Fruit fly (Drosophila melanogaster) whole organism, embryonic: Measurements from ENCODE around the gene Mst89B.

Experiments used
- Adf1 ChIP-seq: fragments of 200-800 bp; sonication (Bioruptor generic); IDR thresholded peaks from 2 replicates; pipeline ENCODE4 v1.3.6; 2022; ENCODE audit warnings: missing biosample characterization, missing genetic modification characterization
- CG10147 ChIP-seq: fragments of 200-800 bp; sonication (Bioruptor generic); optimal IDR thresholded peaks from 2 replicates; lab custom pipeline; 2019; ENCODE audit warnings: missing biosample characterization, mild to moderate bottlenecking, missing genetic modification characterization, moderate library complexity
- CG10209 ChIP-seq: fragments of 200-800 bp; sonication (Bioruptor generic); optimal IDR thresholded peaks from 3 replicates; lab custom pipeline; 2017; ENCODE audit warnings: missing biosample characterization, mild to moderate bottlenecking, missing genetic modification characterization, missing genetic modification reagents
- CG1024 ChIP-seq: fragments of 200-800 bp; sonication (Bioruptor generic); IDR thresholded peaks from 2 replicates; pipeline ENCODE4 v1.3.6; 2022; ENCODE audit warnings: missing biosample characterization, missing genetic modification characterization
- CG11093 ChIP-seq: fragments of 200-800 bp; sonication (Bioruptor generic); IDR thresholded peaks from 3 replicates; pipeline ENCODE4 v1.3.6; 2022; ENCODE audit warnings: missing biosample characterization, missing genetic modification characterization
- CG12769 ChIP-seq: fragments of 200-800 bp; sonication (Bioruptor generic); optimal IDR thresholded peaks from 2 replicates; lab custom pipeline; 2019; ENCODE audit warnings: missing biosample characterization, mild to moderate bottlenecking, missing genetic modification characterization, moderate library complexity
- CG14667 ChIP-seq: fragments of 200-800 bp; sonication (Bioruptor generic); IDR thresholded peaks from 2 replicates; pipeline ENCODE4 v1.3.6; 2022; ENCODE audit warnings: missing biosample characterization, missing genetic modification characterization
- CG14965 ChIP-seq: fragments of 200-800 bp; sonication (Bioruptor generic); optimal IDR thresholded peaks from 2 replicates; lab custom pipeline; 2016; ENCODE audit warnings: missing biosample characterization, missing genetic modification characterization, borderline replicate concordance
- CG2678 ChIP-seq: fragments of 200-800 bp; sonication (Bioruptor generic); optimal IDR thresholded peaks from 3 replicates; lab custom pipeline; 2019; ENCODE audit warnings: missing biosample characterization, mild to moderate bottlenecking, missing genetic modification characterization, moderate library complexity
- CG2889 ChIP-seq: fragments of 200-800 bp; sonication (Bioruptor generic); IDR thresholded peaks from 3 replicates; pipeline ENCODE4 v1.3.6; 2022; ENCODE audit warnings: missing biosample characterization, missing genetic modification characterization
- CG31441 ChIP-seq: fragments of 200-800 bp; sonication (Bioruptor generic); IDR thresholded peaks from 2 replicates; pipeline ENCODE4 v1.3.6; 2022; ENCODE audit warnings: missing biosample characterization, missing genetic modification characterization
- CG3163 ChIP-seq: fragments of 200-800 bp; sonication (Bioruptor generic); optimal IDR thresholded peaks from 3 replicates; lab custom pipeline; 2016; ENCODE audit warnings: missing biosample characterization, missing genetic modification characterization
- CG4820 ChIP-seq: fragments of 200-800 bp; sonication (Bioruptor generic); optimal IDR thresholded peaks from 3 replicates; lab custom pipeline; 2016; ENCODE audit warnings: missing biosample characterization, missing genetic modification characterization
- CG6791 ChIP-seq: fragments of 200-800 bp; sonication (Bioruptor generic); IDR thresholded peaks from 3 replicates; pipeline ENCODE4 v1.3.6; 2022; ENCODE audit warnings: missing biosample characterization, missing genetic modification characterization; ENCODE audit not compliant: partially characterized antibody
- CG7271 ChIP-seq: fragments of 200-800 bp; sonication (Bioruptor generic); optimal IDR thresholded peaks from 2 replicates; lab custom pipeline; 2018; ENCODE audit warnings: missing biosample characterization, mild to moderate bottlenecking, missing genetic modification characterization, moderate library complexity
- Deaf1 ChIP-seq: fragments of 200-800 bp; optimal IDR thresholded peaks from 3 replicates; lab custom pipeline; 2019; ENCODE audit warnings: missing biosample characterization, mild to moderate bottlenecking, missing genetic modification characterization, moderate library complexity
- Doc2 ChIP-seq: fragments of 200-800 bp; sonication (Bioruptor generic); IDR thresholded peaks from 2 replicates; pipeline ENCODE4 v1.3.6; 2022; ENCODE audit warnings: missing biosample characterization, missing genetic modification characterization
- Eip74EF ChIP-seq, 2 experiments: fragments of 200-800 bp in 1 of 2; fragments of >200 bp in 1 of 2; sonication (Bioruptor generic) in 1 of 2; optimal IDR thresholded peaks; 2 replicates each; lab custom pipeline; 2017 to 2019; ENCODE audit warnings: missing biosample characterization in 2 of 2, missing genetic modification characterization in 2 of 2, mild to moderate bottlenecking in 1 of 2, moderate library complexity in 1 of 2
- Hey ChIP-seq: fragments of 200-800 bp; sonication (Bioruptor generic); optimal IDR thresholded peaks from 3 replicates; lab custom pipeline; 2018; ENCODE audit warnings: missing biosample characterization, mild to moderate bottlenecking, missing genetic modification characterization
- Jarid2 ChIP-seq: fragments of 200-800 bp; sonication (Bioruptor generic); optimal IDR thresholded peaks from 3 replicates; lab custom pipeline; 2017; ENCODE audit warnings: mild to moderate bottlenecking, missing biosample characterization, missing genetic modification reagents, missing genetic modification characterization
- Kr ChIP-seq: fragments of 200-800 bp; sonication (Bioruptor generic); optimal IDR thresholded peaks from 2 replicates; lab custom pipeline; 2017; ENCODE audit warnings: missing biosample characterization, mild to moderate bottlenecking, missing genetic modification characterization
- Max ChIP-seq: fragments of 200-800 bp; sonication (Bioruptor generic); optimal IDR thresholded peaks from 2 replicates; lab custom pipeline; 2016; ENCODE audit warnings: missing biosample characterization, mild to moderate bottlenecking, missing genetic modification characterization
- Med ChIP-seq: fragments of 200-800 bp; sonication (Bioruptor generic); peaks from one replicate; lab custom pipeline; 2016; ENCODE audit warnings: missing biosample characterization, missing genetic modification characterization, mild to moderate bottlenecking, inconsistent platforms, moderate library complexity
- Optix ChIP-seq: fragments of 200-800 bp; sonication (Bioruptor generic); IDR thresholded peaks from 3 replicates; pipeline ENCODE4 v1.3.6; 2022; ENCODE audit warnings: missing biosample characterization, missing genetic modification characterization
- Sin3A ChIP-seq: fragments of >200 bp; optimal IDR thresholded peaks from 2 replicates; lab custom pipeline; 2018
- Vsx1 ChIP-seq: fragments of 200-800 bp; sonication (Bioruptor generic); optimal IDR thresholded peaks from 2 replicates; lab custom pipeline; 2017; ENCODE audit warnings: missing biosample characterization, mild to moderate bottlenecking, missing genetic modification characterization, missing genetic modification reagents
- ab ChIP-seq: fragments of 200-800 bp; sonication (Bioruptor generic); optimal IDR thresholded peaks from 2 replicates; lab custom pipeline; 2016; ENCODE audit warnings: missing biosample characterization, missing genetic modification characterization
- abd-A ChIP-seq: fragments of 200-800 bp; sonication (Bioruptor generic); optimal IDR thresholded peaks from 3 replicates; lab custom pipeline; 2019; ENCODE audit warnings: missing biosample characterization, mild to moderate bottlenecking, missing genetic modification characterization, moderate library complexity
- cad ChIP-seq: fragments of >200 bp; optimal IDR thresholded peaks from 2 replicates; lab custom pipeline; 2017; ENCODE audit warnings: missing biosample characterization, missing genetic modification characterization
- corto ChIP-seq: fragments of 200-800 bp; sonication (Bioruptor generic); optimal IDR thresholded peaks from 2 replicates; lab custom pipeline; 2016; ENCODE audit warnings: missing biosample characterization, mild to moderate bottlenecking, missing genetic modification characterization, moderate library complexity
- cwo ChIP-seq: fragments of 200-800 bp; sonication (Bioruptor generic); optimal IDR thresholded peaks from 3 replicates; lab custom pipeline; 2017; ENCODE audit warnings: missing biosample characterization, missing genetic modification characterization, mild to moderate bottlenecking, moderate library complexity, missing genetic modification reagents
- dysf ChIP-seq: fragments of 200-800 bp; sonication (Bioruptor generic); IDR thresholded peaks from 3 replicates; pipeline ENCODE4 v1.3.6; 2022; ENCODE audit warnings: missing biosample characterization, missing genetic modification characterization
- gro ChIP-seq: fragments of 200-800 bp; sonication (Bioruptor generic); optimal IDR thresholded peaks from 2 replicates; lab custom pipeline; 2016; ENCODE audit warnings: missing biosample characterization, missing genetic modification characterization
- hbn ChIP-seq: fragments of 200-800 bp; sonication (Bioruptor generic); IDR thresholded peaks from 2 replicates; pipeline ENCODE4 v1.3.6; 2022; ENCODE audit warnings: missing biosample characterization, missing genetic modification characterization; ENCODE audit not compliant: partially characterized antibody
- kah ChIP-seq: fragments of 200-800 bp; sonication (Bioruptor generic); optimal IDR thresholded peaks from 2 replicates; lab custom pipeline; 2018; ENCODE audit warnings: missing biosample characterization, mild to moderate bottlenecking, missing genetic modification characterization
- kay ChIP-seq: fragments of 200-800 bp; sonication (Bioruptor generic); optimal IDR thresholded peaks from 2 replicates; lab custom pipeline; 2016; ENCODE audit warnings: missing biosample characterization, missing genetic modification characterization
- kni ChIP-seq: fragments of 200-800 bp; sonication (Bioruptor generic); optimal IDR thresholded peaks from 3 replicates; lab custom pipeline; 2017; ENCODE audit warnings: mild to moderate bottlenecking, missing biosample characterization, missing genetic modification reagents, missing genetic modification characterization
- luna ChIP-seq: fragments of 200-800 bp; sonication (Bioruptor generic); optimal IDR thresholded peaks from 2 replicates; lab custom pipeline; 2016; ENCODE audit warnings: missing biosample characterization, missing genetic modification characterization
- mld ChIP-seq: fragments of 200-800 bp; sonication (Bioruptor generic); IDR thresholded peaks from 3 replicates; pipeline ENCODE4 v1.3.6; 2022; ENCODE audit warnings: missing biosample characterization, missing genetic modification characterization; ENCODE audit not compliant: partially characterized antibody
- nom ChIP-seq: fragments of 200-800 bp; sonication (Bioruptor generic); optimal IDR thresholded peaks from 2 replicates; lab custom pipeline; 2017; ENCODE audit warnings: missing biosample characterization, missing genetic modification characterization, mild to moderate bottlenecking, moderate library complexity, missing genetic modification reagents
- run ChIP-seq: fragments of 200-800 bp; sonication (Bioruptor generic); optimal IDR thresholded peaks from 3 replicates; lab custom pipeline; 2018; ENCODE audit warnings: missing biosample characterization, mild to moderate bottlenecking, missing genetic modification characterization
- sc ChIP-seq, 3 experiments: fragments of >200 bp in 2 of 3; fragments of 200-800 bp in 1 of 3; sonication (Bioruptor generic) in 1 of 3; optimal IDR thresholded peaks; 2 replicates in 2 of 3; 3 replicates in 1 of 3; lab custom pipeline; 2017; ENCODE audit warnings: mild to moderate bottlenecking in 1 of 3, missing biosample characterization in 1 of 3, missing genetic modification characterization in 1 of 3, missing genetic modification reagents in 1 of 3
- sd ChIP-seq: fragments of 200-800 bp; sonication (Bioruptor generic); optimal IDR thresholded peaks from 3 replicates; lab custom pipeline; 2018; ENCODE audit warnings: missing biosample characterization, mild to moderate bottlenecking, missing genetic modification characterization, moderate library complexity
- sqz ChIP-seq: fragments of 200-800 bp; sonication (Bioruptor generic); optimal IDR thresholded peaks from 3 replicates; lab custom pipeline; 2018; ENCODE audit warnings: missing biosample characterization, mild to moderate bottlenecking, missing genetic modification characterization
- tll ChIP-seq, 2 experiments: fragments of 200-800 bp in 1 of 2; fragments of >200 bp in 1 of 2; sonication (Bioruptor generic) in 1 of 2; optimal IDR thresholded peaks; 2 replicates each; lab custom pipeline; 2017 to 2019; ENCODE audit warnings: missing biosample characterization in 2 of 2, missing genetic modification characterization in 2 of 2, mild to moderate bottlenecking in 1 of 2, moderate library complexity in 1 of 2
- tna ChIP-seq: fragments of 200-800 bp; sonication (Bioruptor generic); IDR thresholded peaks from 2 replicates; pipeline ENCODE4 v1.3.6; 2022; ENCODE audit warnings: missing biosample characterization, missing genetic modification characterization; ENCODE audit not compliant: partially characterized antibody
- twi ChIP-seq: fragments of 200-800 bp; optimal IDR thresholded peaks from 2 replicates; lab custom pipeline; 2019; ENCODE audit warnings: missing biosample characterization, mild to moderate bottlenecking, missing genetic modification characterization, moderate library complexity
- zen ChIP-seq: fragments of 200-800 bp; sonication (Bioruptor generic); optimal IDR thresholded peaks from 3 replicates; lab custom pipeline; 2018; ENCODE audit warnings: missing biosample characterization, mild to moderate bottlenecking, missing genetic modification characterization, moderate library complexity

Gene Mst89B

DNA sequence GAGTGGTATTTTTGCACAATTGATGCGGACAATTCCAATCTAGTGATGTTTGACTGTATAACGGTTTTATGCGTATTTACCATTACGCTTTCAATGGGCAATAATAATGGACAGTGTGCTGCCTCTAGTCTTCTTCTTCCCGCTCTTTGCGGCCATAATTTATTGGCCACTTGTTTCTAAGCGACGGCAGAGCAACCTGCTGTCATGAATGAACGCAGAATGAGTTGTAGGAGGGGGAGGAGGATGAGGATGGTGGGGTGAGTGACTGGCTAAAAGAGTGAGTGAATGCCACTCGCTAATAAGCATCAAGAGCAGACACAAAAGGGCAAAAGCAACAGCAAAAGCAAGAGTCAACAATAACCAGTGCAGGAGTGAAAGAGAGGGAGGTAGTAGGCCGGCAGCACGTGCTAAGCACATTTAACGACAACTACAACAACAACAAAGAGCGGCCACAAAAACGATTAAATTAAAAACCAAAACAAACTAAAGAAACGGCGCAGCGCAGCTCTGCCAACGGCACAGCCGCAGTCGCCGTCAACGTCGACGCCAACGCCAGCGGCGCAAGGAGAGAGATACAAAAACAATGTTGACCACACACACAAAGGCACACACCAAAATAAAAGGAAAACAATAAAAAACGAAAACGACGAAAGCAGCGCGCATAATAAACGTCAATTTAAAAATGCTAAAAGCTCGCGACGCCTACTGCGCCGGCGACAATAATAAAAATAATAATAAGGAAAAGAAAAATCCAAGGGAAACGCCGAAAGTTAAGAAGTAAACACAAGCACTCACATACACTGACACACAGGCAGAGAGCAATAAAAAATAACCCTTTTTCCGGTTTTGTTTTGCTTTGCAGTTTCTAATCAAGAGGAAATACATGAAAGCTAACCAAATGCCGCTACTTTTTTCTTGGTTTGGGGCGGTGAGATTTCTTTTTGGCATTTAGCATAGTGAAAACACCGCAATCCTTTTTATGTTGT lies 37.8 kb upstream of the Mst89B start (continued):
- TF ChIP-seq cad (GFP tag; lab: Kevin White, UChicago) (peak; percentile 12), cwo (peak; percentile 99), CG12769 (tag; lab: Kevin White, UChicago) (peak; percentile 23), Adf1 (no peak), Jarid2 (GFP tag; lab: Kevin White, UChicago) (peak; percentile 20), abd-A (tag; lab: Kevin White, UChicago) (peak; percentile 90), Doc2 (GFP tag; lab: Robert Waterston, UW) (no peak), Kr (GFP tag; lab: Kevin White, UChicago) (peak; percentile 37), kni (GFP tag; lab: Kevin White, UChicago) (peak; percentile 59), CG4820 (no peak), dysf (no peak), CG7271 (no peak), Med (GFP tag; lab: Kevin White, UChicago) (peak; percentile 80), sqz (GFP tag; lab: Kevin White, UChicago) (peak; percentile 14), run (peak; percentile 16), kah (GFP tag; lab: Kevin White, UChicago) (peak; percentile 92), kay (GFP tag; lab: Kevin White, UChicago) (no peak), twi (tag; lab: Kevin White, UChicago) (peak; percentile 92), Max (GFP tag; lab: Kevin White, UChicago) (no peak), zen (tag; lab: Kevin White, UChicago) (no peak), CG2678 (tag; lab: Kevin White, UChicago) (peak; percentile 10), CG14965 (no peak), tll (GFP tag; optimal IDR thresholded peaks at IDR 0.05; lab: Kevin White, UChicago) (peak in 1 of 2 experiments; percentile 7), nom (GFP tag; lab: Kevin White, UChicago) (peak; percentile 76), Hey (tag; lab: Kevin White, UChicago) (peak; percentile 71), CG2889 (no peak), Deaf1 (peak; percentile 5), Vsx1 (GFP tag; lab: Kevin White, UChicago) (peak; percentile 18), sd (tag; lab: Kevin White, UChicago) (peak; percentile 7), CG31441 (GFP tag; lab: Robert Waterston, UW) (no peak), hbn (GFP tag; lab: Robert Waterston, UW) (no peak), corto (GFP tag; lab: Kevin White, UChicago) (peak; percentile 38), luna (no peak), sc (optimal IDR thresholded peaks at IDR 0.05; lab: Kevin White, UChicago) (no peak), sc (GFP tag; optimal IDR thresholded peaks at IDR 0.05; lab: Kevin White, UChicago) (no peak), Sin3A (lab: Kevin White, UChicago) (no peak), ab (no peak)

DNA sequence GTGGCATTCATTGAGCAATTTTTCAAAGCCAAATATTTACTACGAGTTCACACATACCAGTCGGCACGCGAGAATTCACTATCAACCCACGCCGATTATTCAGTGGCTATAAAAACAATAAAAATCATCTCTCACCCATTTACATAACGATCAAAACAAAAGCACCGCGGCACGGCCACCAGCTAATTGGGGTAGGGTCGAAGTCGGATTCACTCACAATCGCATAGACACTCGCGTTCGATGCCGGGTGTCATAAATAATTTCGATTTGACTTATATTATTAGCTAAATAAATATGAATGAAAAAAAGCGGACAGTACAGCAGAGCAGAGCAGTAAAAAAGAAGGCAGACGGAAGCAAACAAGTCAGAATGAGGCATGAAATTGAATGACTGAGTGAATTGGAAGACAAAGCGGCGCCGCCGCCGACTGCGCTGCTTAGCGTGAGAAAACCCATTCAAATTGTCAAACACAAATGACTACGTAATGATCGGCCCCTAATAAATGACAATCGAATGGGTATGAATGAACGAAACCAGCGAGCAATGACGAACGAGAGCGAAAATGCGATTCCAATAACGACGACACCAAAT lies 36.6 kb upstream of the Mst89B start:
- TF ChIP-seq CG14667 (GFP tag; lab: Robert Waterston, UW) (no peak), Optix (GFP tag; lab: Robert Waterston, UW) (no peak), Eip74EF (GFP tag; optimal IDR thresholded peaks at IDR 0.05; lab: Kevin White, UChicago) (peak in 1 of 2 experiments; percentile 74), CG10209 (peak; percentile 15), CG11093 (no peak), CG1024 (GFP tag; lab: Robert Waterston, UW) (no peak), gro (GFP tag; lab: Kevin White, UChicago) (peak; percentile 91), CG3163 (GFP tag; lab: Kevin White, UChicago) (no peak), CG10147 (GFP tag; lab: Kevin White, UChicago) (peak; percentile 3), tna (no peak), CG6791 (no peak), mld (GFP tag; lab: Robert Waterston, UW) (no peak)
